Fruit fly (Drosophila melanogaster) whole organism, wandering third instar larva: ENCODE data around the gene ND-B14.5A.

Experiments
- Abd-B ChIP-seq: fragments of >200 bp; optimal IDR thresholded peaks from 2 replicates; lab custom pipeline; 2017; ENCODE audit warnings: missing biosample characterization, missing genetic modification characterization
- CG32264 ChIP-seq: fragments of 200-800 bp; sonication (Bioruptor generic); optimal IDR thresholded peaks from 2 replicates; lab custom pipeline; 2016; ENCODE audit warnings: missing biosample characterization, missing genetic modification characterization
- CG9705 ChIP-seq: fragments of 200-800 bp; sonication (Bioruptor generic); optimal IDR thresholded peaks from 2 replicates; lab custom pipeline; 2018; ENCODE audit warnings: missing biosample characterization, mild to moderate bottlenecking, missing genetic modification characterization
- CrebA ChIP-seq: fragments of 200-800 bp; sonication (Bioruptor generic); optimal IDR thresholded peaks from 2 replicates; lab custom pipeline; 2016; ENCODE audit warnings: missing biosample characterization, mild to moderate bottlenecking, missing genetic modification characterization, borderline replicate concordance
- Dfd ChIP-seq: fragments of >200 bp; optimal IDR thresholded peaks from 2 replicates; lab custom pipeline; 2017; ENCODE audit warnings: missing biosample characterization, missing genetic modification characterization
- Dif ChIP-seq: fragments of 200-275, 200-300 bp; sonication (Bioruptor generic); optimal IDR thresholded peaks from 2 replicates; lab custom pipeline; 2018; ENCODE audit warnings: missing biosample characterization, missing genetic modification characterization; ENCODE audit not compliant: partially characterized antibody
- GATAd ChIP-seq: sonication (Bioruptor generic); optimal IDR thresholded peaks from 2 replicates; lab custom pipeline; 2016; ENCODE audit warnings: missing biosample characterization, missing genetic modification characterization
- HLH106 ChIP-seq: fragments of 200-800 bp; optimal IDR thresholded peaks from 3 replicates; lab custom pipeline; 2019; ENCODE audit warnings: missing biosample characterization, mild to moderate bottlenecking, missing genetic modification characterization, moderate library complexity
- Hnf4 ChIP-seq: fragments of 200-800 bp; sonication (Bioruptor generic); optimal IDR thresholded peaks from 2 replicates; lab custom pipeline; 2016; ENCODE audit warnings: missing biosample characterization, mild to moderate bottlenecking, missing genetic modification characterization
- Hr78 ChIP-seq: fragments of >200 bp; optimal IDR thresholded peaks from 2 replicates; lab custom pipeline; 2017; ENCODE audit warnings: missing biosample characterization, missing genetic modification characterization
- Hr83 ChIP-seq: fragments of 200-300 bp; sonication (Bioruptor generic); optimal IDR thresholded peaks from 2 replicates; lab custom pipeline; 2016; ENCODE audit warnings: missing biosample characterization, mild to moderate bottlenecking, missing genetic modification characterization, moderate library complexity; ENCODE audit not compliant: poor library complexity, severe bottlenecking
- Jra ChIP-seq: sonication (Bioruptor generic); optimal IDR thresholded peaks from 2 replicates; lab custom pipeline; 2016; ENCODE audit warnings: missing biosample characterization, missing genetic modification characterization
- Myc ChIP-seq: fragments of >200 bp; optimal IDR thresholded peaks from 2 replicates; lab custom pipeline; 2017
- N ChIP-seq: fragments of >200 bp; optimal IDR thresholded peaks from 2 replicates; lab custom pipeline; 2018; ENCODE audit warnings: missing biosample characterization, missing external identifiers, missing genetic modification characterization
- OdsH ChIP-seq: fragments of 200-800 bp; sonication (Bioruptor generic); optimal IDR thresholded peaks from 2 replicates; lab custom pipeline; 2016; ENCODE audit warnings: missing biosample characterization, mild to moderate bottlenecking, missing genetic modification characterization
- Rel ChIP-seq, 2 experiments: fragments of 200-800 bp; sonication (Bioruptor generic) in 1 of 2; optimal IDR thresholded peaks; 2 replicates in 1 of 2; 3 replicates in 1 of 2; lab custom pipeline; 2016 to 2019; ENCODE audit warnings: mild to moderate bottlenecking in 2 of 2, missing biosample characterization in 2 of 2, missing genetic modification characterization in 2 of 2, moderate library complexity in 1 of 2
- Sp1 ChIP-seq: fragments of 200-800 bp; sonication (Bioruptor generic); optimal IDR thresholded peaks from 3 replicates; lab custom pipeline; 2019; ENCODE audit warnings: missing biosample characterization, mild to moderate bottlenecking, missing genetic modification characterization, moderate library complexity
- Vsx2 ChIP-seq: fragments of 200-300, 225-300 bp; sonication (Bioruptor generic); optimal IDR thresholded peaks from 2 replicates; lab custom pipeline; 2018; ENCODE audit warnings: missing biosample characterization, missing genetic modification characterization; ENCODE audit not compliant: partially characterized antibody
- dl ChIP-seq, 2 experiments: fragments of 175-275, 200-275 bp in 1 of 2; fragments of 200-275 bp in 1 of 2; sonication (Bioruptor generic); optimal IDR thresholded peaks; lab custom pipeline; 2018; ENCODE audit warnings: mild to moderate bottlenecking in 2 of 2, missing biosample characterization in 2 of 2, missing genetic modification characterization in 2 of 2, moderate library complexity in 2 of 2; ENCODE audit not compliant: partially characterized antibody in 2 of 2, insufficient read depth in 1 of 2
- dmrt93B ChIP-seq: fragments of 200-800 bp; sonication (Bioruptor generic); optimal IDR thresholded peaks from 2 replicates; lab custom pipeline; 2018; ENCODE audit warnings: missing biosample characterization, mild to moderate bottlenecking, missing genetic modification characterization
- foxo ChIP-seq, 2 experiments: fragments of 200-800 bp; sonication (Bioruptor generic); optimal IDR thresholded peaks; 2 replicates in 1 of 2; 3 replicates in 1 of 2; lab custom pipeline; 2016 to 2017; ENCODE audit warnings: missing biosample characterization in 2 of 2, missing genetic modification characterization in 2 of 2
- fru ChIP-seq: fragments of 200-800 bp; sonication (Bioruptor generic); optimal IDR thresholded peaks from 3 replicates; lab custom pipeline; 2016; ENCODE audit warnings: missing biosample characterization, mild to moderate bottlenecking, missing genetic modification characterization
- h ChIP-seq: fragments of 200-800 bp; sonication (Bioruptor generic); optimal IDR thresholded peaks from 3 replicates; lab custom pipeline; 2016; ENCODE audit warnings: missing biosample characterization, mild to moderate bottlenecking, missing genetic modification characterization
- lola ChIP-seq: fragments of >200 bp; optimal IDR thresholded peaks from 2 replicates; lab custom pipeline; 2017; ENCODE audit warnings: missing biosample characterization, missing genetic modification characterization
- pan ChIP-seq: fragments of >200 bp; optimal IDR thresholded peaks from 2 replicates; lab custom pipeline; 2017
- psq ChIP-seq: fragments of 200-800 bp; sonication (Bioruptor generic); optimal IDR thresholded peaks from 3 replicates; lab custom pipeline; 2017; ENCODE audit warnings: missing biosample characterization, mild to moderate bottlenecking, missing genetic modification characterization, moderate library complexity
- rgr ChIP-seq: fragments of 200-800 bp; sonication (Bioruptor generic); optimal IDR thresholded peaks from 3 replicates; lab custom pipeline; 2016; ENCODE audit warnings: missing biosample characterization, mild to moderate bottlenecking, missing genetic modification characterization
- sv ChIP-seq: fragments of 200-800 bp; sonication (Bioruptor generic); optimal IDR thresholded peaks from 3 replicates; lab custom pipeline; 2016; ENCODE audit warnings: missing biosample characterization, missing genetic modification characterization
- tai ChIP-seq: sonication (Bioruptor generic); optimal IDR thresholded peaks from 2 replicates; lab custom pipeline; 2016; ENCODE audit warnings: missing biosample characterization, missing genetic modification characterization
- usp ChIP-seq: fragments of >200 bp; optimal IDR thresholded peaks from 2 replicates; lab custom pipeline; 2017; ENCODE audit warnings: missing biosample characterization, missing genetic modification characterization
- woc ChIP-seq: sonication (Bioruptor generic); optimal IDR thresholded peaks from 2 replicates; lab custom pipeline; 2016; ENCODE audit warnings: missing biosample characterization, mild to moderate bottlenecking, missing genetic modification characterization

ND-B14.5A gene

DNA sequence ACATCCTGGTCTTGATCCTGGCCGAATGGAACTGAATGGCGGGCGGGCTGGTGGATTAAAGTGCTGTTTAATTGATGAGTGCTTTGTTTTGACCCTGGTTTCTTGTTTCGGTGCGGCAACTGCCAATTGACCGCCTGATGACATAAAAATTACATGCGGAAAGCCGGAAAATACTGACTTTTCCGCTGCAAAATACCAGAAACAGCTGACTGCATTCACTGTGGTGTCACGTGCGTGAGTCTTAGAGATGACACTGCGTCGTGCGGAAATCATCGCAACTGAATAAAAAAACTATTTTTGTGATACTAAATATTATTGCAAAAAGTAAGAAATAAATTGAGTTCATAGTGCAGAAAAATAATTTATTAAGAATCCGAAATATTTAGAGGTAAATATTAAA lies 22.8 kb upstream of the ND-B14.5A start, which contains the start of gene bcn92 (continued):
- no peak for TF ChIP-seq CrebA

DNA sequence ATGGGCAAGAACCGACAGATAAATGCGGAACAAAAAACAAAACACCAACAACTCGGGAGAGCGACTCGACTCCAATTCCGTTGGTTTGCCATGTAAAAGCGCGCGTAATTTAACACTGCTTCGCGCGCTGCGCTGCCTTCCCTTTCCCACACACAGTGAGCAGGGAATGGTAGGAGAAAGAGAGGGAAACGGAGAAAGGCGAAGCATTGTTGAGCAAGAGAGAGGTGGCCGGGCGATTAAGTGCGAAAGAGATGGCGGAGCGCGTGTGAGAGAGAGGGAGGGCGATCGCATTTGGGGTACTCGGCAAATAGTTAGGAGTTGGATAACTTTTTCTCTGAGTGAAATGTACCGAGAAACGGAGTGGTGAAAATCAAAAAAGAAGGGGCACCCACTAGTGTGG lies 16.5 kb upstream of the ND-B14.5A start:
- TF ChIP-seq h = peak; percentile 7
- peak; percentile 30 for TF ChIP-seq fru (GFP tag; lab: Kevin White, UChicago)
- peak; percentile 5 for TF ChIP-seq psq (GFP tag; lab: Kevin White, UChicago)
- no peak for TF ChIP-seq Rel (GFP tag; optimal IDR thresholded peaks at IDR 0.05; lab: Kevin White, UChicago)
- no peak for TF ChIP-seq Rel (tag; optimal IDR thresholded peaks at IDR 0.05; lab: Kevin White, UChicago)
- peak; percentile 24 for TF ChIP-seq N
- no peak for TF ChIP-seq pan (lab: Kevin White, UChicago)
- TF ChIP-seq dl (GFP tag; optimal IDR thresholded peaks at IDR 0.05; lab: Kevin White, UChicago; ENCODE audit: insufficient read depth in 1 of 2, partially characterized antibody in 2 of 2) = no peak
- no peak for TF ChIP-seq Dfd (GFP tag; lab: Kevin White, UChicago)
- TF ChIP-seq foxo (GFP tag; optimal IDR thresholded peaks at IDR 0.05; lab: Kevin White, UChicago) = peak in 1 of 2 experiments; percentile 21
- no peak for TF ChIP-seq CG9705 (GFP tag; lab: Kevin White, UChicago)
- peak; percentile 4 for TF ChIP-seq rgr (GFP tag; lab: Kevin White, UChicago)
- TF ChIP-seq Dif (GFP tag; lab: Kevin White, UChicago) = peak; percentile 12
- TF ChIP-seq Vsx2 (GFP tag; lab: Kevin White, UChicago) = no peak
- no peak for TF ChIP-seq usp (GFP tag; lab: Kevin White, UChicago)
- TF ChIP-seq, all 38 proteins: peak for 7

DNA sequence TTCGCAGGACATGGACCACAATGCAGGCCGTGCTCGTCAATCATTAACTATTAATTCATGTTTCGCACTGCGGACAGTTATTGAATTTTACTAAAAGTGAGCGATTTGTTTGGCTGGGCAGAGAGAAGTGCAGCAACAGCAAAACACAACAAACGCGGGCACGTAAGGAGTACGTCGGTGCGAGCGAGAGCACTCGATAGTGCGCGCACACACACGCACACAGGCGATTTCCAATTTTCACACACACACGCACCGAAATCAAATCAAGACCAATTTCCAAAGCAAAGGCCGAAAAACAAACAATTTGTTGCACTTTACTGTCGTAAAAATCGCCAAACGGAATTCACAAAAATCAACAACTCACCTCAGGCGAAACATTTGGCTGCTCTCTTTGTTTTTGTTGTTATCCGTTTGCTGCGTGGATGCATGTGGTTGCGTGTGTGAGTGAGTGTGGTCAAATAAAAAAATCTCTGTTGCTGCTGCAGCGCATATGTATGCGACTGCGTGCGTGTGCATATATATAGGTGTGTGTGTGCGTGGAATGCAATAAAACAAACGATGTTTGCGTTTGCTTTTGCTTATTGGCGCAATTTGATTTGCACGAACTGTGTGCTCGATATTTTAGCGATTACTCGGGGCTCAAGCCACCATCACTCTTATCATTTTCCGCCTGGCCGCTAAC lies 14.3 kb upstream of the ND-B14.5A start:
- no peak for TF ChIP-seq foxo (GFP tag; optimal IDR thresholded peaks at IDR 0.05; lab: Kevin White, UChicago)
- TF ChIP-seq Abd-B (GFP tag; lab: Kevin White, UChicago) = peak; percentile 74
- peak; percentile 2 for TF ChIP-seq Sp1 (GFP tag; lab: Kevin White, UChicago)
- TF ChIP-seq dmrt93B (GFP tag; lab: Kevin White, UChicago) = no peak
- TF ChIP-seq Hr78 (GFP tag; lab: Kevin White, UChicago) = peak; percentile 46
- peak; percentile 83 for TF ChIP-seq N
- TF ChIP-seq Vsx2 (GFP tag; lab: Kevin White, UChicago) = no peak
- TF ChIP-seq sv (GFP tag; lab: Kevin White, UChicago) = no peak

DNA sequence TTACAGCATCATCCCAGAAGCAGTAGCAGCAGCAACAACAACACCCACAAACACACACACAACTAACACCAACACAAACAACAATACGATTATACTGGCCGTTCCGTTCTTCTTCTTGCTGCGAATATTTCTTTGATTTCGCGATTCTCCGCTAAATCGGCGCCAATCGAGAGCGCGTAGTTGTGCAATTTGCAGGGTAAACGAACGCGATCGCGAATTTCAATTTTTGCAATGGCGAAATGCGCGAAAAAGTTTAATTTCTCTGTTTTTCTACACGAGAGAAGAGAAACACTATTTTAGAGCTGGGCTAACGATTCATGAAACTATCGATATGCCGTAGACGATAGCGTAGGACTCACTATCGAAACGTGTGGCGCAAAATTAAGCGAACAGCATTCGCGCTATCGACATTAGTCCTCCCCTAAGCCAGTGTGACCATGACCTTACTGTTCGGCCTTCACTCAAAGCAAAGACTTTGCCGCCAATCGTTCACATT lies 13.6 kb upstream of the ND-B14.5A start, which contains the start of gene wapl:
TSS of gene wapl (minus strand) at position 316 of the 496 bp plus-strand sequence.
- TF ChIP-seq dl (GFP tag; optimal IDR thresholded peaks at IDR 0.05; lab: Kevin White, UChicago; ENCODE audit: insufficient read depth in 1 of 2, partially characterized antibody in 2 of 2) (no peak), h (peak; percentile 27), Dfd (GFP tag; lab: Kevin White, UChicago) (no peak), usp (GFP tag; lab: Kevin White, UChicago) (no peak), Dif (GFP tag; lab: Kevin White, UChicago) (no peak), Hr78 (GFP tag; lab: Kevin White, UChicago) (no peak), sv (GFP tag; lab: Kevin White, UChicago) (no peak), Sp1 (GFP tag; lab: Kevin White, UChicago) (no peak), N (no peak), Abd-B (GFP tag; lab: Kevin White, UChicago) (no peak), foxo (GFP tag; optimal IDR thresholded peaks at IDR 0.05; lab: Kevin White, UChicago) (peak in 1 of 2 experiments; percentile 39), Myc (lab: Kevin White, UChicago) (no peak), Rel (GFP tag; optimal IDR thresholded peaks at IDR 0.05; lab: Kevin White, UChicago) (no peak), Rel (tag; optimal IDR thresholded peaks at IDR 0.05; lab: Kevin White, UChicago) (peak; percentile 6), CG32264 (GFP tag; lab: Kevin White, UChicago) (no peak), Jra (GFP tag; lab: Kevin White, UChicago) (peak; percentile 75), lola (GFP tag; lab: Kevin White, UChicago) (no peak), woc (GFP tag; lab: Kevin White, UChicago) (no peak), psq (GFP tag; lab: Kevin White, UChicago) (peak; percentile 7), OdsH (GFP tag; lab: Kevin White, UChicago) (no peak), Hnf4 (GFP tag; lab: Kevin White, UChicago) (no peak), tai (GFP tag; lab: Kevin White, UChicago) (no peak), fru (GFP tag; lab: Kevin White, UChicago) (peak; percentile 25), Hr83 (GFP tag; lab: Kevin White, UChicago) (peak; percentile 82), GATAd (GFP tag; lab: Kevin White, UChicago) (no peak), HLH106 (tag; lab: Kevin White, UChicago) (no peak), rgr (GFP tag; lab: Kevin White, UChicago) (peak; percentile 37)
